Worm (Caenorhabditis elegans) whole organism, L2 larva: ENCODE data around the gene nspb-8.

ENCODE experiments used
- F13H6.1 ChIP-seq: sonication (generic microtip); optimal IDR thresholded peaks from 2 replicates; lab custom pipeline; 2016; ENCODE audit warnings: missing genetic modification characterization, missing compliant biosample characterization
- mdl-1 ChIP-seq, 2 experiments: fragments of 150-350 bp in 1 of 2; sonication (generic microtip) in 1 of 2; optimal IDR thresholded peaks; 2 replicates each; lab custom pipeline; 2017; ENCODE audit warnings: missing biosample characterization in 2 of 2, missing genetic modification characterization in 2 of 2
- nhr-12 ChIP-seq: fragments of 150-350 bp; optimal IDR thresholded peaks from 2 replicates; lab custom pipeline; 2014; ENCODE audit warnings: missing biosample characterization, missing genetic modification characterization
- nhr-25 ChIP-seq: fragments of 150-350 bp; sonication (generic microtip); optimal IDR thresholded peaks from 3 replicates; lab custom pipeline; 2014; ENCODE audit warnings: missing biosample characterization, missing genetic modification characterization
- unc-62 ChIP-seq: fragments of 150-350 bp; optimal IDR thresholded peaks from 2 replicates; lab custom pipeline; 2014; ENCODE audit warnings: missing biosample characterization, missing genetic modification reagents, missing genetic modification characterization

DNA sequence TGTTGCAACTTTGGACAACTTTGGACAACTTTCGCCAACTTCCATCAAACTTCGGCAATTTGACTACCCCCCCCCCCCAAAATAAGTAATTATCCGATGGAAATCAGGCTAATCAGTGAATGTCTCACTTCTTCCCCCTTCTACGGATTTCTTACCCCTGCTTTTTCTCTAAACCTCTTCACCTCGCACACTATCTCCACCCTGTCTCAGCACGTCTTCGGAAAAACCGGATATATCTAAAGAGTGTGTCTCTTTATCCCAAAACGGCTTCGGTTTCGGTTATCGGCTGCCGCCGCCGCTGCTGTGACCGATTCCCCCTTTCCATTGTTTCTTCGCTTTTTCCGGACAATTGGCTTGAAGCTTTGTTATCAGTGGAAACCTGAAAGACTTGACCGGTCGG, 12.6 kb downstream of the nspb-8 start:
- TF ChIP-seq nhr-12 (tag; lab: Kevin White, UChicago) (no peak), F13H6.1 (tag; lab: Kevin White, UChicago) (no peak), mdl-1 (tag; optimal IDR thresholded peaks at IDR 0.05; lab: Kevin White, UChicago) (no peak), unc-62 (no peak), nhr-25 (tag; lab: Kevin White, UChicago) (no peak)
